Worm (Caenorhabditis elegans): ENCODE measurements around the gene kin-26.

The kin-26 gene

ce11 chrIV:7879017-7879416, 1.3 kb upstream of the kin-26 start, which contains the start of gene srt-73:
TSS of gene srt-73 (plus strand) at chrIV:7879317.
- TF ChIP-seq grh-1 (GFP tag; IDR thresholded peaks at IDR 0.05): no peak
- no peak for TF ChIP-seq efl-1 (optimal IDR thresholded peaks at IDR 0.05)
- peak in 1 of 2 experiments; percentile 63 for TF ChIP-seq efl-1 (GFP tag; optimal IDR thresholded peaks at IDR 0.05 in 1 of 2)

- TF ChIP-seq elt-2 (tag; optimal IDR thresholded peaks at IDR 0.05) (no peak), snpc-4 (tag; optimal IDR thresholded peaks at IDR 0.05) (no peak), mef-2 (tag; optimal IDR thresholded peaks at IDR 0.05) (no peak), lin-13 (GFP tag; optimal IDR thresholded peaks at IDR 0.05) (no peak), fkh-4 (tag; optimal IDR thresholded peaks at IDR 0.05; ENCODE audit: borderline replicate concordance) (no peak), lsy-2 (tag; optimal IDR thresholded peaks at IDR 0.05) (no peak), ceh-63 (GFP tag; optimal IDR thresholded peaks at IDR 0.05) (no peak)
These were observed 426 bp downstream of the kin-26 start for ce11 chrIV:7877255-7877654.

- no peak for TF ChIP-seq efl-1 (optimal IDR thresholded peaks at IDR 0.05)
- TF ChIP-seq efl-1 (GFP tag; optimal IDR thresholded peaks at IDR 0.05 in 1 of 2): peak in 1 of 2 experiments; percentile 71
- no peak for TF ChIP-seq nhr-20 (tag; optimal IDR thresholded peaks at IDR 0.05)
- no peak for TF ChIP-seq Y116A8C.19 (tag; optimal IDR thresholded peaks at IDR 0.05; ENCODE audit: borderline replicate concordance)
- no peak for TF ChIP-seq fos-1 (tag; optimal IDR thresholded peaks at IDR 0.05)
- TF ChIP-seq ama-1 (optimal IDR thresholded peaks at IDR 0.05): no peak
- no peak for TF ChIP-seq unc-98 (GFP tag; IDR thresholded peaks at IDR 0.05)
- TF ChIP-seq nhr-77 (tag; optimal IDR thresholded peaks at IDR 0.05): no peak
- no peak for TF ChIP-seq unc-130 (tag; optimal IDR thresholded peaks at IDR 0.05)
- no peak for TF ChIP-seq C16A3.4 (tag; optimal IDR thresholded peaks at IDR 0.05)
- TF ChIP-seq nhr-85 (tag): peak; percentile 42
- no peak for TF ChIP-seq grh-1 (GFP tag; IDR thresholded peaks at IDR 0.05)
- no peak for TF ChIP-seq aly-2 (tag; optimal IDR thresholded peaks at IDR 0.05)
- TF ChIP-seq lin-35 (GFP tag; optimal IDR thresholded peaks at IDR 0.05): no peak
- TF ChIP-seq mep-1 (tag; optimal IDR thresholded peaks at IDR 0.05): no peak
- no peak for TF ChIP-seq ceh-82 (tag; optimal IDR thresholded peaks at IDR 0.05)
- no peak for TF ChIP-seq egl-13 (tag; optimal IDR thresholded peaks at IDR 0.05)
These were observed 7.2 kb downstream of the kin-26 start, which contains the start of gene T06C10.3 for ce11 chrIV:7870451-7870850. TSS of gene T06C10.3 (plus strand) at chrIV:7870751.

DNA sequence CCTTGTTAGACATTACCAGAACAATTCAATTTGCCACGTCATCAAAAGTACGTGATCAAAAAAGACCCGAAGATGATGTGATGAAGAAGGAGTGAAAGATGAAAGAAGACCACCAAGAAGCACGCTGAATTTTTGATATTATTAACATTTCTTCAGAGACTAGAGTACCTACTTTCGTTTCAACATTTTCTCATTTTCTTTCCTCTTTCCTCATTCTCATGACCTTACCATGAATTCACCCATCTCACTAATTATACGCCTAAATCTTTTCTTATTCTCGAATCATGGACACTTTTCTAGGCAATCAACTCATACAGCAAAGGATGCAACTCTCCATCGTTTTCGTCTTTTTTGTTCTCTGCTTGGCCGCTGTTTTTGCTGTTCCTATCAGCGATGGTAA, 9.1 kb downstream of the kin-26 start, which contains the start of gene flp-10:
Gene flp-10 (plus strand): TSS at position 301 of the 400 bp plus-strand sequence.
- TF ChIP-seq lir-3 (tag; optimal IDR thresholded peaks at IDR 0.05; ENCODE audit: poor library complexity) (no peak), mep-1 (tag; optimal IDR thresholded peaks at IDR 0.05) (no peak), nhr-71 (tag; optimal IDR thresholded peaks at IDR 0.05) (no peak), pqm-1 (tag; optimal IDR thresholded peaks at IDR 0.05) (no peak), dsc-1 (tag; optimal IDR thresholded peaks at IDR 0.05) (no peak), swsn-7 (tag; optimal IDR thresholded peaks at IDR 0.05) (no peak), unc-86 (tag; optimal IDR thresholded peaks at IDR 0.05) (no peak), unc-130 (tag; optimal IDR thresholded peaks at IDR 0.05) (no peak), vab-15 (tag; optimal IDR thresholded peaks at IDR 0.05) (no peak), pax-3 (tag; optimal IDR thresholded peaks at IDR 0.05) (no peak), jun-1 (tag; optimal IDR thresholded peaks at IDR 0.05) (no peak)

- TF ChIP-seq pag-3 (tag; optimal IDR thresholded peaks at IDR 0.05; ENCODE audit: borderline replicate concordance, insufficient read depth) (no peak), F16B12.6 (tag; optimal IDR thresholded peaks at IDR 0.05) (no peak), nhr-77 (tag; optimal IDR thresholded peaks at IDR 0.05) (no peak), skn-1 (tag; optimal IDR thresholded peaks at IDR 0.05) (no peak), nhr-71 (tag; optimal IDR thresholded peaks at IDR 0.05) (no peak), unc-86 (tag; optimal IDR thresholded peaks at IDR 0.05) (no peak), pax-3 (tag; optimal IDR thresholded peaks at IDR 0.05) (no peak), unc-62 (GFP tag; optimal IDR thresholded peaks at IDR 0.05) (no peak), nhr-90 (tag; optimal IDR thresholded peaks at IDR 0.05; ENCODE audit: poor library complexity) (no peak), hlh-17 (GFP tag; optimal IDR thresholded peaks at IDR 0.05; ENCODE audit: borderline replicate concordance) (no peak), lsy-2 (tag; optimal IDR thresholded peaks at IDR 0.05) (no peak), lin-14 (GFP tag; optimal IDR thresholded peaks at IDR 0.05) (no peak)
These were observed 26.4 kb downstream of the kin-26 start for ce11 chrIV:7851291-7851690.

Data from whole organism, L1 larva.